Worm (Caenorhabditis elegans): ENCODE measurements around the gene cht-6.

cht-6 gene

ce11 chrV:6385677-6386276 is 29.0 kb upstream of the cht-6 start:
- TF ChIP-seq duxl-1 (tag; optimal IDR thresholded peaks at IDR 0.05; ENCODE audit: poor library complexity) = no peak
- TF ChIP-seq mes-2 (tag; optimal IDR thresholded peaks at IDR 0.05; ENCODE audit: poor library complexity, severe bottlenecking) = no peak
- no peak for TF ChIP-seq mdl-1 (tag; optimal IDR thresholded peaks at IDR 0.05)
- no peak for TF ChIP-seq vab-7 (GFP tag; IDR thresholded peaks at IDR 0.05)
- no peak for TF ChIP-seq hif-1 (tag; optimal IDR thresholded peaks at IDR 0.05)
- no peak for TF ChIP-seq lir-3 (tag; optimal IDR thresholded peaks at IDR 0.05)
- TF ChIP-seq dmd-8 (GFP tag; IDR thresholded peaks at IDR 0.05) = no peak
- peak; percentile 98 for TF ChIP-seq aha-1 (tag)

ce11 chrV:6389634-6390033 is 25.2 kb upstream of the cht-6 start, which contains the start of gene F57F4.2:
Gene F57F4.2, minus strand, starts transcription at chrV:6389734.
- no peak for TF ChIP-seq nhr-25 (tag; optimal IDR thresholded peaks at IDR 0.05; ENCODE audit: borderline replicate concordance, insufficient read depth)
- no peak for TF ChIP-seq nhr-28 (tag; optimal IDR thresholded peaks at IDR 0.05)

- TF ChIP-seq vab-7 (GFP tag; IDR thresholded peaks at IDR 0.05) (no peak), D1046.2 (GFP tag; IDR thresholded peaks at IDR 0.05) (no peak), daf-16 (GFP tag; optimal IDR thresholded peaks at IDR 0.05) (no peak), daf-16 (tag; optimal IDR thresholded peaks at IDR 0.05) (no peak)
Measured at ce11 chrV:6390163-6390562, 24.6 kb upstream of the cht-6 start, which contains the start of gene F57F4.1. Gene F57F4.1, plus strand, starts transcription at chrV:6390463.

DNA sequence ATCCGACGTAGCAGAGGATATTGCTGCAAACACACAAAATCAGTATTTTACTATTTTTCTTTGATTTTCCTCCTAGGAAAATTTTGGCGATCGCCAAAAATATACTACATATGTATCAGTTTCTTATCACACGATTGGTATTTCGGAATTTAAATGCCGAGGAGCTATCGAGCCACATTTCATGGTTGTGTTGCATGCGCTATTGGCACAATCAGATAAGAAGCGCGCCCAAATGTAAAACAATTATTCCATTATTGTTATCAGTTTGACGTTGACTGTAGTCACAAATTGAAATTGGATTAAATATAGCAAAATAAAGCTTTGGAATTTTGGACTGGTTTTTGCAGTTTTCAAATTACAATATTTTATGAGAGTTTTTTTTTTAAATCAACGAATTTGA is 15.9 kb upstream of the cht-6 start:
- TF ChIP-seq mxl-3 (GFP tag; optimal IDR thresholded peaks at IDR 0.05) (no peak), F49E8.2 (tag; optimal IDR thresholded peaks at IDR 0.05; ENCODE audit: borderline replicate concordance) (no peak), vab-7 (GFP tag; IDR thresholded peaks at IDR 0.05) (no peak), nhr-102 (tag; optimal IDR thresholded peaks at IDR 0.05) (peak; percentile 18), hlh-11 (tag; optimal IDR thresholded peaks at IDR 0.05) (peak; percentile 70), hlh-30 (tag; optimal IDR thresholded peaks at IDR 0.05; ENCODE audit: insufficient read depth) (no peak), zip-11 (GFP tag; IDR thresholded peaks at IDR 0.05) (no peak), ceh-62 (tag; optimal IDR thresholded peaks at IDR 0.05) (no peak), dve-1 (tag; optimal IDR thresholded peaks at IDR 0.05; ENCODE audit: insufficient read depth) (peak; percentile 80), madf-9 (GFP tag; conservative IDR thresholded peaks at IDR 0.05) (no peak), aha-1 (tag) (no peak), spr-1 (tag; optimal IDR thresholded peaks at IDR 0.05) (no peak), mep-1 (tag; optimal IDR thresholded peaks at IDR 0.05) (no peak), nhr-28 (tag; optimal IDR thresholded peaks at IDR 0.05) (peak; percentile 92), mxl-2 (GFP tag; conservative IDR thresholded peaks at IDR 0.05) (no peak), tra-1 (GFP tag; IDR thresholded peaks at IDR 0.05) (peak; percentile 50; the same call in 1 of the 2 replicates), set-16 (GFP tag; IDR thresholded peaks at IDR 0.05) (no peak), sdz-12 (GFP tag; optimal IDR thresholded peaks at IDR 0.05) (no peak), zfp-2 (tag; optimal IDR thresholded peaks at IDR 0.05) (no peak), fkh-10 (GFP tag; optimal IDR thresholded peaks at IDR 0.05) (no peak), lin-38 (GFP tag; IDR thresholded peaks at IDR 0.05) (no peak), dmd-6 (GFP tag; IDR thresholded peaks at IDR 0.05) (peak; percentile 80), daf-19 (GFP tag; conservative IDR thresholded peaks at IDR 0.05) (no peak), ZK337.2 (GFP tag; IDR thresholded peaks at IDR 0.05) (no peak), saeg-2 (GFP tag; IDR thresholded peaks at IDR 0.05) (no peak), duxl-1 (tag; optimal IDR thresholded peaks at IDR 0.05; ENCODE audit: poor library complexity) (no peak), nhr-11 (tag; optimal IDR thresholded peaks at IDR 0.05) (no peak), nhr-77 (tag; optimal IDR thresholded peaks at IDR 0.05) (peak; percentile 17), F10B5.3 (tag; optimal IDR thresholded peaks at IDR 0.05) (no peak), mdl-1 (tag; optimal IDR thresholded peaks at IDR 0.05) (no peak), ceh-82 (tag; optimal IDR thresholded peaks at IDR 0.05) (no peak), daf-16 (GFP tag; optimal IDR thresholded peaks at IDR 0.05) (no peak), daf-16 (tag; optimal IDR thresholded peaks at IDR 0.05) (peak; percentile 77), php-3 (GFP tag; IDR thresholded peaks at IDR 0.05) (peak; percentile 72), pqm-1 (tag; optimal IDR thresholded peaks at IDR 0.05) (peak; percentile 78)
